Worm (Caenorhabditis elegans) whole organism, L3 larva: ENCODE measurements around the gene B0034.4.

Source experiments
- egl-27 ChIP-seq: sonication (generic microtip); optimal IDR thresholded peaks from 4 replicates; lab custom pipeline; 2017; ENCODE audit warnings: missing biosample characterization, missing genetic modification reagents, missing genetic modification characterization
- elt-3 ChIP-seq, 3 experiments: fragments of 150-350 bp in 1 of 3; sonication (generic microtip) in 2 of 3; optimal IDR thresholded peaks; 2 replicates in 2 of 3; 4 replicates in 1 of 3; lab custom pipeline; 2014 to 2017; ENCODE audit warnings: missing biosample characterization in 3 of 3, missing genetic modification characterization in 3 of 3
- fkh-10 ChIP-seq: sonication (generic microtip); optimal IDR thresholded peaks from 2 replicates; lab custom pipeline; 2017; ENCODE audit warnings: missing biosample characterization, missing genetic modification reagents, missing genetic modification characterization
- lsy-12 ChIP-seq: sonication (generic microtip); optimal IDR thresholded peaks from 2 replicates; lab custom pipeline; 2016; ENCODE audit warnings: mild to moderate bottlenecking, missing genetic modification characterization, missing compliant biosample characterization
- nhr-12 ChIP-seq: fragments of 150-350 bp; optimal IDR thresholded peaks from 2 replicates; lab custom pipeline; 2014; ENCODE audit warnings: missing biosample characterization, missing genetic modification characterization
- nhr-23 ChIP-seq: fragments of 150-350 bp; optimal IDR thresholded peaks from 2 replicates; lab custom pipeline; 2014; ENCODE audit warnings: missing biosample characterization, missing genetic modification reagents, missing genetic modification characterization
- nhr-28 ChIP-seq: fragments of 150-350 bp; optimal IDR thresholded peaks from 2 replicates; lab custom pipeline; 2014; ENCODE audit warnings: missing biosample characterization, missing genetic modification characterization
- sea-2 ChIP-seq: fragments of 150-350 bp; sonication (generic microtip); optimal IDR thresholded peaks from 4 replicates; lab custom pipeline; 2014; ENCODE audit warnings: missing biosample characterization, missing genetic modification reagents, missing genetic modification characterization

- no peak for TF ChIP-seq elt-3 (tag; optimal IDR thresholded peaks at IDR 0.05; lab: Kevin White, UChicago)
- no peak for TF ChIP-seq fkh-10 (GFP tag; lab: Kevin White, UChicago)
- no peak for TF ChIP-seq egl-27 (tag; lab: Kevin White, UChicago)
- TF ChIP-seq nhr-28 (tag; lab: Kevin White, UChicago) = no peak
- TF ChIP-seq nhr-23 (tag; lab: Kevin White, UChicago) = no peak
- no peak for TF ChIP-seq nhr-12 (tag; lab: Kevin White, UChicago)
- no peak for TF ChIP-seq sea-2
- TF ChIP-seq lsy-12 = no peak
Measured at ce11 chrII:5959575-5960119, 9.7 kb downstream of the B0034.4 start.
